Worm (Caenorhabditis elegans) whole organism, L1 larva: ENCODE measurements around the gene Y44A6D.5.

ENCODE experiments used
- C16A3.4 ChIP-seq: fragments of 150-350 bp; optimal IDR thresholded peaks from 2 replicates; lab custom pipeline; 2014; ENCODE audit warnings: missing biosample characterization, missing genetic modification characterization
- C34B4.2 ChIP-seq: sonication (generic microtip); optimal IDR thresholded peaks from 2 replicates; lab custom pipeline; 2017; ENCODE audit warnings: mild to moderate bottlenecking, missing genetic modification characterization, missing compliant biosample characterization
- F16B12.6 ChIP-seq: fragments of 150-350 bp; optimal IDR thresholded peaks from 2 replicates; lab custom pipeline; 2014; ENCODE audit warnings: missing biosample characterization, missing genetic modification characterization
- aha-1 ChIP-seq: fragments of 150-350 bp; optimal IDR thresholded peaks from 2 replicates; lab custom pipeline; 2014; ENCODE audit warnings: missing biosample characterization, missing genetic modification characterization
- alr-1 ChIP-seq: fragments of 200-800 bp; sonication (Bioruptor generic); optimal IDR thresholded peaks from 2 replicates; lab custom pipeline; 2018; ENCODE audit warnings: borderline replicate concordance, mild to moderate bottlenecking, missing genetic modification characterization, missing compliant biosample characterization
- aly-2 ChIP-seq: fragments of 150-350 bp; optimal IDR thresholded peaks from 2 replicates; lab custom pipeline; 2014; ENCODE audit warnings: missing biosample characterization, missing genetic modification characterization
- blmp-1 ChIP-seq: fragments of 150-350 bp; optimal IDR thresholded peaks from 2 replicates; lab custom pipeline; 2014; ENCODE audit warnings: missing biosample characterization, missing genetic modification characterization
- ceh-8 ChIP-seq: fragments of 200-800 bp; sonication (Bioruptor generic); optimal IDR thresholded peaks from 2 replicates; lab custom pipeline; 2018; ENCODE audit warnings: mild to moderate bottlenecking, missing genetic modification characterization, moderate library complexity, missing compliant biosample characterization
- ces-1 ChIP-seq: fragments of 150-350 bp; optimal IDR thresholded peaks from 2 replicates; lab custom pipeline; 2014; ENCODE audit warnings: missing biosample characterization, missing genetic modification reagents, missing genetic modification characterization
- dsc-1 ChIP-seq: sonication (generic microtip); optimal IDR thresholded peaks from 2 replicates; lab custom pipeline; 2016; ENCODE audit warnings: mild to moderate bottlenecking, missing genetic modification characterization, missing compliant biosample characterization
- efl-1 ChIP-seq, 4 experiments: fragments of 150-350 bp; optimal IDR thresholded peaks in 3 of 4; peaks in 1 of 4; 1 replicate in 1 of 4; 2 replicates in 3 of 4; lab custom pipeline; 2014; ENCODE audit warnings: missing biosample characterization in 2 of 4, missing genetic modification characterization in 2 of 4, missing genetic modification reagents in 2 of 4
- efl-3 ChIP-seq: fragments of 200-800 bp; sonication (Bioruptor generic); optimal IDR thresholded peaks from 2 replicates; lab custom pipeline; 2018; ENCODE audit warnings: mild to moderate bottlenecking, missing genetic modification characterization, missing compliant biosample characterization
- egl-13 ChIP-seq: sonication (generic microtip); optimal IDR thresholded peaks from 2 replicates; lab custom pipeline; 2016; ENCODE audit warnings: missing genotype, missing genetic modification reagents, missing genetic modification characterization, missing compliant biosample characterization
- elt-2 ChIP-seq: sonication (generic microtip); optimal IDR thresholded peaks from 2 replicates; lab custom pipeline; 2016; ENCODE audit warnings: missing genetic modification characterization, mild to moderate bottlenecking, inconsistent platforms, missing compliant biosample characterization, missing genetic modification reagents
- ets-5 ChIP-seq: fragments of 200-800 bp; sonication (Bioruptor generic); IDR thresholded peaks from 2 replicates; pipeline ENCODE4 v1.3.6; 2022; ENCODE audit warnings: missing genetic modification characterization, missing compliant biosample characterization
- grh-1 ChIP-seq: fragments of 200-800 bp; sonication (Bioruptor generic); IDR thresholded peaks from 2 replicates; pipeline ENCODE4 v1.3.6; 2022; ENCODE audit warnings: missing genetic modification reagents, missing genetic modification characterization, missing compliant biosample characterization
- hlh-17 ChIP-seq: fragments of 200-800 bp; sonication (Bioruptor generic); optimal IDR thresholded peaks from 2 replicates; lab custom pipeline; 2018; ENCODE audit warnings: missing genetic modification characterization, mild to moderate bottlenecking, missing compliant biosample characterization, moderate library complexity, borderline replicate concordance
- isw-1 ChIP-seq: fragments of 200-800 bp; sonication (Bioruptor generic); IDR thresholded peaks from 2 replicates; pipeline ENCODE4 v1.3.6; 2022; ENCODE audit warnings: missing genetic modification characterization, missing compliant biosample characterization
- jun-1 ChIP-seq: fragments of 150-350 bp; optimal IDR thresholded peaks from 2 replicates; lab custom pipeline; 2014; ENCODE audit warnings: missing biosample characterization, missing genetic modification reagents, missing genetic modification characterization
- lin-14 ChIP-seq: fragments of 200-800 bp; sonication (Bioruptor generic); optimal IDR thresholded peaks from 2 replicates; lab custom pipeline; 2018; ENCODE audit warnings: mild to moderate bottlenecking, missing genetic modification characterization, moderate library complexity, missing compliant biosample characterization
- lin-15B ChIP-seq: fragments of 150-350 bp; sonication (generic microtip); optimal IDR thresholded peaks from 3 replicates; lab custom pipeline; 2014; ENCODE audit warnings: missing biosample characterization, missing genetic modification characterization
- lin-35 ChIP-seq, 2 experiments: fragments of 150-350 bp; optimal IDR thresholded peaks; 2 replicates each; lab custom pipeline; 2014; ENCODE audit warnings: missing biosample characterization in 2 of 2, missing genetic modification characterization in 2 of 2, missing genetic modification reagents in 2 of 2
- lin-39 ChIP-seq: fragments of 150-350 bp; optimal IDR thresholded peaks from 2 replicates; lab custom pipeline; 2014; ENCODE audit warnings: missing biosample characterization, missing genetic modification reagents, missing genetic modification characterization
- lir-3 ChIP-seq: sonication (generic microtip); optimal IDR thresholded peaks from 2 replicates; lab custom pipeline; 2016; ENCODE audit warnings: mild to moderate bottlenecking, missing genetic modification characterization, moderate library complexity, missing compliant biosample characterization; ENCODE audit not compliant: poor library complexity
- lsy-2 ChIP-seq, 2 experiments: fragments of 150-350 bp; optimal IDR thresholded peaks; 2 replicates each; lab custom pipeline; 2014; ENCODE audit warnings: missing biosample characterization in 2 of 2, missing genetic modification characterization in 2 of 2
- mdl-1 ChIP-seq, 2 experiments: fragments of 150-350 bp; optimal IDR thresholded peaks; 2 replicates each; lab custom pipeline; 2014 to 2017; ENCODE audit warnings: missing biosample characterization in 2 of 2, missing genetic modification characterization in 2 of 2, inconsistent platforms in 1 of 2
- mep-1 ChIP-seq: fragments of 150-350 bp; optimal IDR thresholded peaks from 2 replicates; lab custom pipeline; 2014; ENCODE audit warnings: missing biosample characterization, missing genetic modification characterization
- nhr-11 ChIP-seq: fragments of 150-350 bp; optimal IDR thresholded peaks from 2 replicates; lab custom pipeline; 2014; ENCODE audit warnings: missing biosample characterization, missing genetic modification characterization
- nhr-19 ChIP-seq: fragments of 200-800 bp; sonication (Bioruptor generic); conservative IDR thresholded peaks from 2 replicates; pipeline ENCODE4 v1.3.6; 2022; ENCODE audit warnings: missing genetic modification characterization, missing compliant biosample characterization
- nhr-20 ChIP-seq: sonication (generic microtip); optimal IDR thresholded peaks from 2 replicates; lab custom pipeline; 2016; ENCODE audit warnings: mild to moderate bottlenecking, missing genetic modification characterization, missing compliant biosample characterization
- nhr-47 ChIP-seq: sonication (generic microtip); optimal IDR thresholded peaks from 2 replicates; lab custom pipeline; 2016; ENCODE audit warnings: mild to moderate bottlenecking, missing genetic modification characterization, moderate library complexity, missing compliant biosample characterization
- nhr-71 ChIP-seq: sonication (generic microtip); optimal IDR thresholded peaks from 2 replicates; lab custom pipeline; 2016; ENCODE audit warnings: mild to moderate bottlenecking, missing genetic modification characterization, moderate library complexity, missing compliant biosample characterization
- nhr-76 ChIP-seq: sonication (generic microtip); optimal IDR thresholded peaks from 2 replicates; lab custom pipeline; 2017; ENCODE audit warnings: missing biosample characterization, missing genetic modification characterization
- nhr-84 ChIP-seq: sonication (generic microtip); optimal IDR thresholded peaks from 2 replicates; lab custom pipeline; 2017; ENCODE audit warnings: missing biosample characterization, missing genetic modification characterization
- nhr-85 ChIP-seq: sonication (generic microtip); peaks from one replicate; lab custom pipeline; 2016; ENCODE audit warnings: missing genetic modification characterization, inconsistent platforms, missing compliant biosample characterization
- pag-3 ChIP-seq: sonication (generic microtip); optimal IDR thresholded peaks from 2 replicates; lab custom pipeline; 2017; ENCODE audit warnings: missing genetic modification characterization, mild to moderate bottlenecking, missing compliant biosample characterization, antibody characterized with exemption, borderline replicate concordance; ENCODE audit not compliant: insufficient read depth
- pqm-1 ChIP-seq: sonication (generic microtip); optimal IDR thresholded peaks from 3 replicates; lab custom pipeline; 2017; ENCODE audit warnings: missing biosample characterization, missing genetic modification characterization
- skn-1 ChIP-seq: fragments of 150-350 bp; optimal IDR thresholded peaks from 2 replicates; lab custom pipeline; 2014; ENCODE audit warnings: missing biosample characterization, missing genetic modification characterization
- snpc-4 ChIP-seq: fragments of 150-350 bp; optimal IDR thresholded peaks from 2 replicates; lab custom pipeline; 2014; ENCODE audit warnings: missing biosample characterization, missing genetic modification characterization
- snu-23 ChIP-seq: sonication (generic microtip); optimal IDR thresholded peaks from 2 replicates; lab custom pipeline; 2016; ENCODE audit warnings: missing genetic modification characterization, missing compliant biosample characterization
- swsn-7 ChIP-seq: sonication (generic microtip); optimal IDR thresholded peaks from 2 replicates; lab custom pipeline; 2016; ENCODE audit warnings: missing genetic modification characterization, missing compliant biosample characterization
- tbx-2 ChIP-seq: sonication (generic microtip); optimal IDR thresholded peaks from 2 replicates; lab custom pipeline; 2016; ENCODE audit warnings: missing genetic modification characterization, missing compliant biosample characterization
- unc-98 ChIP-seq: fragments of 200-800 bp; sonication (Bioruptor generic); IDR thresholded peaks from 2 replicates; pipeline ENCODE4 v1.3.6; 2022; ENCODE audit warnings: missing genetic modification characterization, missing compliant biosample characterization
- vab-15 ChIP-seq: sonication (generic microtip); optimal IDR thresholded peaks from 2 replicates; lab custom pipeline; 2017; ENCODE audit warnings: missing genotype, mild to moderate bottlenecking, missing genetic modification characterization, missing compliant biosample characterization
- xbp-1 ChIP-seq: sonication (generic microtip); optimal IDR thresholded peaks from 2 replicates; lab custom pipeline; 2016; ENCODE audit warnings: missing genetic modification characterization, missing compliant biosample characterization
- zip-4 ChIP-seq: fragments of 200-800 bp; sonication (Bioruptor generic); optimal IDR thresholded peaks from 2 replicates; lab custom pipeline; 2018; ENCODE audit warnings: mild to moderate bottlenecking, missing genetic modification characterization, moderate library complexity, missing compliant biosample characterization
- ztf-11 ChIP-seq, 2 experiments: sonication (generic microtip); optimal IDR thresholded peaks; 2 replicates each; lab custom pipeline; 2016 to 2017; ENCODE audit warnings: missing genetic modification characterization in 2 of 2, missing biosample characterization in 1 of 2, missing compliant biosample characterization in 1 of 2

Y44A6D.5 gene

DNA sequence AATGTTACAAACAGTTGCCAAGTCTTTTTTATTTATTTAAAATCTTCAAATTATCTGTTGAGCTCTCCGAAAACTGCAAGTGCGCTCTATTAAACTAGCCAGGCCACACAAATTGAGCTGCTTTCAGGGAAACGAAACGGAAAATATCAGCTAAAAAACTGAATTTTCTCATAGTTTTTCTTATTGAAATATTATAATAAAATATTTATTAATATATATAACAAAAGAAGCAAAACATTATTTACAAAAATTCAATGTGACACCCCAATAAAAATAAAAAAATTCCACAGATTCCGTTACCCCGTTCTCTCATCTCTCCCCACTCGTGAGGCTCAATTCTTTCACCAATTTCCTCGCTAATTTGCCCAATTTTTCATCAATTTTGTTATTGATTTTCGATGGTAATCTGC, 29.8 kb upstream of the Y44A6D.5 start (continued):
- TF ChIP-seq xbp-1 (peak; percentile 33), snu-23 (GFP tag; lab: Kevin White, UChicago) (peak; percentile 36), nhr-85 (tag; lab: Kevin White, UChicago) (peak; percentile 63), mep-1 (tag; lab: Kevin White, UChicago) (peak; percentile 19), skn-1 (tag; lab: Kevin White, UChicago) (no peak), lin-14 (peak; percentile 77), lir-3 (peak; percentile 37), isw-1 (GFP tag; lab: Robert Waterston, UW) (peak; percentile 46; the same call in 1 of the 2 replicates), nhr-71 (tag; lab: Kevin White, UChicago) (peak; percentile 54), C16A3.4 (tag; lab: Kevin White, UChicago) (peak; percentile 22), efl-1 (optimal IDR thresholded peaks at IDR 0.05; lab: Kevin White, UChicago) (peak in 1 of 2 experiments; percentile 8), efl-1 (GFP tag; optimal IDR thresholded peaks at IDR 0.05 in 1 of 2; lab: Kevin White, UChicago) (peak in 1 of 2 experiments; percentile 6), swsn-7 (tag; lab: Kevin White, UChicago) (peak; percentile 2), pqm-1 (no peak), egl-13 (tag; lab: Kevin White, UChicago) (peak; percentile 4), hlh-17 (GFP tag; lab: Kevin White, UChicago) (no peak)

DNA sequence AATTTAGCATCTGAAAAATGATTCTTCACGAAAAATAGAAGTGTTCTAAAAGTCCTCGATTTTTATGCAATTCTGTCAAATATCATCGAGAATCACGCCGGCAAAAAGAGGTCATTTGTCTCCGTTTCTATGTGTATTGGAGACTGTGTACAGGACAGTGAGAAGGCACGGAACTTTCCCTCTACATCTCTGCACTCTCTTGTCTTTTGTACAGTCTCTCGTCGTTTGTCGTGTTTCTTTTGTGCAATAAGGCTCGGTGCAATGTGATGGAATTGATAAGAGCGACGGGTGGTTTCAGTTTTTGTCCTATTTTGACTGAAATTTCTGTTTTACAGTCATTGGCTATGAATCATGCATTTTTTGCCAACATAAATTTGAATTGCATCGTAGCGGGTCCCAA, 29.1 kb upstream of the Y44A6D.5 start:
- TF ChIP-seq pag-3 (tag; lab: Kevin White, UChicago) (no peak), unc-98 (GFP tag; lab: Robert Waterston, UW) (no peak), grh-1 (GFP tag; lab: Robert Waterston, UW) (no peak), zip-4 (GFP tag; lab: Kevin White, UChicago) (no peak), dsc-1 (tag; lab: Kevin White, UChicago) (no peak), nhr-84 (tag; lab: Kevin White, UChicago) (no peak), nhr-11 (no peak), aha-1 (tag; lab: Kevin White, UChicago) (no peak), jun-1 (no peak), elt-2 (peak; percentile 40), aly-2 (tag; lab: Kevin White, UChicago) (no peak), nhr-85 (tag; lab: Kevin White, UChicago) (peak; percentile 34), nhr-47 (tag; lab: Kevin White, UChicago) (no peak), lin-15B (tag; lab: Kevin White, UChicago) (no peak), lsy-2 (tag; optimal IDR thresholded peaks at IDR 0.05; lab: Kevin White, UChicago) (peak in 1 of 2 experiments; percentile 31), lin-35 (GFP tag; optimal IDR thresholded peaks at IDR 0.05; lab: Kevin White, UChicago) (peak in 1 of 2 experiments; percentile 32), blmp-1 (peak; percentile 58), snu-23 (GFP tag; lab: Kevin White, UChicago) (peak; percentile 16), skn-1 (tag; lab: Kevin White, UChicago) (no peak), nhr-20 (tag; lab: Kevin White, UChicago) (peak; percentile 4), lin-14 (peak; percentile 21), vab-15 (no peak), ztf-11 (tag; optimal IDR thresholded peaks at IDR 0.05; lab: Kevin White, UChicago) (no peak), C34B4.2 (no peak), efl-1 (optimal IDR thresholded peaks at IDR 0.05; lab: Kevin White, UChicago) (no peak), efl-1 (GFP tag; optimal IDR thresholded peaks at IDR 0.05 in 1 of 2; lab: Kevin White, UChicago) (no peak), F16B12.6 (tag; lab: Kevin White, UChicago) (no peak), ceh-8 (GFP tag; lab: Kevin White, UChicago) (no peak), alr-1 (tag; lab: Kevin White, UChicago) (no peak), mdl-1 (tag; optimal IDR thresholded peaks at IDR 0.05; lab: Kevin White, UChicago) (peak in 1 of 2 experiments; percentile 18), efl-3 (GFP tag; lab: Kevin White, UChicago) (no peak), ets-5 (no peak), pqm-1 (no peak), ces-1 (GFP tag; lab: Kevin White, UChicago) (no peak), tbx-2 (tag; lab: Kevin White, UChicago) (no peak), nhr-76 (tag; lab: Kevin White, UChicago) (no peak), lin-39 (tag; lab: Kevin White, UChicago) (no peak), snpc-4 (tag; lab: Kevin White, UChicago) (no peak), nhr-19 (GFP tag; lab: Robert Waterston, UW) (no peak)
